Worm (Caenorhabditis elegans) whole organism, L1 larva: ENCODE results near the gene kin-24.

Experiments
- C04F5.9 ChIP-seq: sonication (generic microtip); optimal IDR thresholded peaks from 2 replicates; lab custom pipeline; 2016; ENCODE audit warnings: missing genetic modification characterization, missing compliant biosample characterization
- C16A3.4 ChIP-seq: fragments of 150-350 bp; optimal IDR thresholded peaks from 2 replicates; lab custom pipeline; 2014; ENCODE audit warnings: missing biosample characterization, missing genetic modification characterization
- aha-1 ChIP-seq: fragments of 150-350 bp; optimal IDR thresholded peaks from 2 replicates; lab custom pipeline; 2014; ENCODE audit warnings: missing biosample characterization, missing genetic modification characterization
- alr-1 ChIP-seq: fragments of 200-800 bp; sonication (Bioruptor generic); optimal IDR thresholded peaks from 2 replicates; lab custom pipeline; 2018; ENCODE audit warnings: borderline replicate concordance, mild to moderate bottlenecking, missing genetic modification characterization, missing compliant biosample characterization
- ama-1 ChIP-seq: fragments of 150-350 bp; optimal IDR thresholded peaks from 2 replicates; lab custom pipeline; 2014
- ceh-88 ChIP-seq: fragments of 200-800 bp; sonication (Bioruptor generic); IDR thresholded peaks from 2 replicates; pipeline ENCODE4 v1.3.6; 2022; ENCODE audit warnings: missing genetic modification characterization, missing compliant biosample characterization
- ces-1 ChIP-seq: fragments of 150-350 bp; optimal IDR thresholded peaks from 2 replicates; lab custom pipeline; 2014; ENCODE audit warnings: missing biosample characterization, missing genetic modification reagents, missing genetic modification characterization
- egl-13 ChIP-seq: sonication (generic microtip); optimal IDR thresholded peaks from 2 replicates; lab custom pipeline; 2016; ENCODE audit warnings: missing genotype, missing genetic modification reagents, missing genetic modification characterization, missing compliant biosample characterization
- elt-2 ChIP-seq: sonication (generic microtip); optimal IDR thresholded peaks from 2 replicates; lab custom pipeline; 2016; ENCODE audit warnings: missing genetic modification characterization, mild to moderate bottlenecking, inconsistent platforms, missing compliant biosample characterization, missing genetic modification reagents
- fkh-10 ChIP-seq: sonication (generic microtip); optimal IDR thresholded peaks from 2 replicates; lab custom pipeline; 2017; ENCODE audit warnings: missing biosample characterization, missing genetic modification reagents, missing genetic modification characterization
- fkh-4 ChIP-seq: sonication (generic microtip); optimal IDR thresholded peaks from 2 replicates; lab custom pipeline; 2016; ENCODE audit warnings: missing compliant biosample characterization, missing genetic modification characterization, borderline replicate concordance
- fos-1 ChIP-seq: fragments of 150-350 bp; optimal IDR thresholded peaks from 2 replicates; lab custom pipeline; 2014; ENCODE audit warnings: missing biosample characterization, missing genetic modification characterization
- hlh-17 ChIP-seq: fragments of 200-800 bp; sonication (Bioruptor generic); optimal IDR thresholded peaks from 2 replicates; lab custom pipeline; 2018; ENCODE audit warnings: missing genetic modification characterization, mild to moderate bottlenecking, missing compliant biosample characterization, moderate library complexity, borderline replicate concordance
- isw-1 ChIP-seq: fragments of 200-800 bp; sonication (Bioruptor generic); IDR thresholded peaks from 2 replicates; pipeline ENCODE4 v1.3.6; 2022; ENCODE audit warnings: missing genetic modification characterization, missing compliant biosample characterization
- jun-1 ChIP-seq: fragments of 150-350 bp; optimal IDR thresholded peaks from 2 replicates; lab custom pipeline; 2014; ENCODE audit warnings: missing biosample characterization, missing genetic modification reagents, missing genetic modification characterization
- lin-35 ChIP-seq, 2 experiments: fragments of 150-350 bp; optimal IDR thresholded peaks; 2 replicates each; lab custom pipeline; 2014; ENCODE audit warnings: missing biosample characterization in 2 of 2, missing genetic modification characterization in 2 of 2, missing genetic modification reagents in 2 of 2
- lin-39 ChIP-seq: fragments of 150-350 bp; optimal IDR thresholded peaks from 2 replicates; lab custom pipeline; 2014; ENCODE audit warnings: missing biosample characterization, missing genetic modification reagents, missing genetic modification characterization
- mef-2 ChIP-seq: fragments of 150-350 bp; optimal IDR thresholded peaks from 2 replicates; lab custom pipeline; 2014; ENCODE audit warnings: missing biosample characterization, missing genetic modification characterization
- nhr-11 ChIP-seq: fragments of 150-350 bp; optimal IDR thresholded peaks from 2 replicates; lab custom pipeline; 2014; ENCODE audit warnings: missing biosample characterization, missing genetic modification characterization
- nhr-19 ChIP-seq: fragments of 200-800 bp; sonication (Bioruptor generic); conservative IDR thresholded peaks from 2 replicates; pipeline ENCODE4 v1.3.6; 2022; ENCODE audit warnings: missing genetic modification characterization, missing compliant biosample characterization
- nhr-20 ChIP-seq: sonication (generic microtip); optimal IDR thresholded peaks from 2 replicates; lab custom pipeline; 2016; ENCODE audit warnings: mild to moderate bottlenecking, missing genetic modification characterization, missing compliant biosample characterization
- nhr-28 ChIP-seq: fragments of 150-350 bp; optimal IDR thresholded peaks from 2 replicates; lab custom pipeline; 2014; ENCODE audit warnings: missing biosample characterization, missing genetic modification characterization
- nhr-47 ChIP-seq: sonication (generic microtip); optimal IDR thresholded peaks from 2 replicates; lab custom pipeline; 2016; ENCODE audit warnings: mild to moderate bottlenecking, missing genetic modification characterization, moderate library complexity, missing compliant biosample characterization
- nhr-71 ChIP-seq: sonication (generic microtip); optimal IDR thresholded peaks from 2 replicates; lab custom pipeline; 2016; ENCODE audit warnings: mild to moderate bottlenecking, missing genetic modification characterization, moderate library complexity, missing compliant biosample characterization
- nhr-76 ChIP-seq: sonication (generic microtip); optimal IDR thresholded peaks from 2 replicates; lab custom pipeline; 2017; ENCODE audit warnings: missing biosample characterization, missing genetic modification characterization
- pag-3 ChIP-seq: sonication (generic microtip); optimal IDR thresholded peaks from 2 replicates; lab custom pipeline; 2017; ENCODE audit warnings: missing genetic modification characterization, mild to moderate bottlenecking, missing compliant biosample characterization, antibody characterized with exemption, borderline replicate concordance; ENCODE audit not compliant: insufficient read depth
- skn-1 ChIP-seq: fragments of 150-350 bp; optimal IDR thresholded peaks from 2 replicates; lab custom pipeline; 2014; ENCODE audit warnings: missing biosample characterization, missing genetic modification characterization
- snu-23 ChIP-seq: sonication (generic microtip); optimal IDR thresholded peaks from 2 replicates; lab custom pipeline; 2016; ENCODE audit warnings: missing genetic modification characterization, missing compliant biosample characterization
- swsn-7 ChIP-seq: sonication (generic microtip); optimal IDR thresholded peaks from 2 replicates; lab custom pipeline; 2016; ENCODE audit warnings: missing genetic modification characterization, missing compliant biosample characterization
- tbx-2 ChIP-seq: sonication (generic microtip); optimal IDR thresholded peaks from 2 replicates; lab custom pipeline; 2016; ENCODE audit warnings: missing genetic modification characterization, missing compliant biosample characterization
- tlp-1 ChIP-seq: fragments of 150-350 bp; optimal IDR thresholded peaks from 2 replicates; lab custom pipeline; 2014; ENCODE audit warnings: missing biosample characterization, missing genetic modification characterization
- unc-130 ChIP-seq: fragments of 150-350 bp; optimal IDR thresholded peaks from 2 replicates; lab custom pipeline; 2017; ENCODE audit warnings: missing biosample characterization, missing genetic modification characterization, inconsistent platforms
- unc-62 ChIP-seq: fragments of 150-350 bp; optimal IDR thresholded peaks from 2 replicates; lab custom pipeline; 2014; ENCODE audit warnings: missing biosample characterization, missing genetic modification reagents, missing genetic modification characterization
- unc-98 ChIP-seq: fragments of 200-800 bp; sonication (Bioruptor generic); IDR thresholded peaks from 2 replicates; pipeline ENCODE4 v1.3.6; 2022; ENCODE audit warnings: missing genetic modification characterization, missing compliant biosample characterization
- vab-15 ChIP-seq: sonication (generic microtip); optimal IDR thresholded peaks from 2 replicates; lab custom pipeline; 2017; ENCODE audit warnings: missing genotype, mild to moderate bottlenecking, missing genetic modification characterization, missing compliant biosample characterization
- xbp-1 ChIP-seq: sonication (generic microtip); optimal IDR thresholded peaks from 2 replicates; lab custom pipeline; 2016; ENCODE audit warnings: missing genetic modification characterization, missing compliant biosample characterization
- zip-4 ChIP-seq: fragments of 200-800 bp; sonication (Bioruptor generic); optimal IDR thresholded peaks from 2 replicates; lab custom pipeline; 2018; ENCODE audit warnings: mild to moderate bottlenecking, missing genetic modification characterization, moderate library complexity, missing compliant biosample characterization
- ztf-11 ChIP-seq, 2 experiments: sonication (generic microtip); optimal IDR thresholded peaks; 2 replicates each; lab custom pipeline; 2016 to 2017; ENCODE audit warnings: missing genetic modification characterization in 2 of 2, missing biosample characterization in 1 of 2, missing compliant biosample characterization in 1 of 2
- ztf-4 ChIP-seq: fragments of 150-350 bp; optimal IDR thresholded peaks from 2 replicates; lab custom pipeline; 2014; ENCODE audit warnings: missing biosample characterization, missing genetic modification characterization

The kin-24 gene

DNA sequence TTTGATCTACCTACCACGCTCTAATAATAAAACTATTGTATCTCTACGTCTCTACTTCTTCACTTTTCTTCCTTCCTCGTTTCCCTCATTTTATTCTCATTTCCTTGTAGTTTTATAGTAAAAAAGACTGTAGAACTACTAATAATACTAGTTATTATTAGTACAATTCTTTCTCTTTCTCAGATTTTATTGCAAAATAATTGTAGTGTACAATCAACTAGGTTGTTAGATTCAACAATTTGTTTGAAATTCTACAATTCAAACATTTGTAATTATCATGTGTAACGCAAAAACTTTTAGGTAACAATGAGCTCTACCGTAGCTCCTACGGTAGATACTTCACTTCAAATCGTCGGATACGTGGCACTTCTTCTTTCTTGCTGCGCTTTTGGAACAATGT lies 14.8 kb upstream of the kin-24 start, which contains the start of gene K07F5.12:
Gene K07F5.12, plus strand, starts transcription at position 301 of the 400 bp plus-strand sequence.
- no peak for TF ChIP-seq tbx-2 (tag; lab: Kevin White, UChicago)
- TF ChIP-seq ama-1: no peak
- TF ChIP-seq xbp-1: no peak
- no peak for TF ChIP-seq hlh-17 (GFP tag; lab: Kevin White, UChicago)
- no peak for TF ChIP-seq nhr-20

DNA sequence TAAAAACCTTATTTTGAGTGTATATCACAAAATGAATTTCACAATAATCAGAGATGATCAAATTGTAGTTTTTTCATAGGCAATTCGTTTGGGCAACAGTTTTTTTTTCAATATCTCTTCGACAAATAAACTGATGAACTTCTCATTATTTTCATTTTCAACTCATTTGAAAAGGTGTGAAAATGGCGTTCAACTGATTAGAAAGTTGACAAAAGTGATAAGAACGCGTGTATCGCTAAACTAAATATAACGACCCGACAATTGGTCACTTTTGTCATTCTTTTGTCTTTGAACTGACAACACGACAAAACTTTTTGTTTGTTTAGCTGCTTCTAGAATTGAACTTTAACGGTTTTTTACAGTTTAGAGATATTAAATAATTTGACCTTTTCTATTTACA lies 14.1 kb upstream of the kin-24 start:
- TF ChIP-seq swsn-7 (no peak), elt-2 (tag; lab: Kevin White, UChicago) (peak; percentile 5)

DNA sequence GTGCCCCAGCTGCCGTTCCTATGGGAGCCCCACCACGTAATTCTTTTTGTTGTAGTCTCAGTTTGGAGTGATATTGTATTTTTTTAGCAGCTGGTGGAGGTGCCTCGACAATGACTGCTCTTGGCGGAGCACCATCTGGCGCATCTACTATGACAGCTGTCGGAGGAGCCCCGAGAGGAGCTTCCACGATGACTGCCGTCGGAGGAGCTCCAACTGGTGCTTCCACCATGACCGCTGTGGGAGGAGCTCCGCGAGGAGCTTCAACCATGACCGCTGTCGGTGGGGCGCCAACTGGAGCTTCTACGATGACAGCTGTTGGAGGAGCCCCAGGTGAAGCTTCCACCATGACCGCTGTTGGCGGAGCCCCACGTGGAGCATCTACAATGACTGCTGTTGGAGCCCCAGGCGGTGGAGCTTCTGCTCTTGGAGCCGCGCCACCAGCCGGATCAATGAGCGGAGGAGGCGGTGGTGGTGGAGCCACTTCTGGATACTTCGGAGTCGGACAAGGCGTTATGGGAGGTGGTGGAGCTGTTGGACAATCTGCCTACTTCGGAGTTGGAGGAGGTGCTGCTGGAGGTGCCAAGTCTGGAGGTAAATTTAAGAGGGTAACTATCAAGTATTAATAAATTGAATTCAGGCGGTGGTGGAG lies 12.1 kb upstream of the kin-24 start:
- no peak for TF ChIP-seq lin-35 (GFP tag; optimal IDR thresholded peaks at IDR 0.05; lab: Kevin White, UChicago)
- no peak for TF ChIP-seq mef-2
- no peak for TF ChIP-seq C04F5.9 (tag; lab: Kevin White, UChicago)
- TF ChIP-seq fkh-10: no peak
- TF ChIP-seq pag-3 (tag; lab: Kevin White, UChicago): no peak
- no peak for TF ChIP-seq egl-13 (tag; lab: Kevin White, UChicago)
- no peak for TF ChIP-seq ceh-88 (GFP tag; lab: Robert Waterston, UW)
- TF ChIP-seq tlp-1 (tag; lab: Kevin White, UChicago): no peak
- TF ChIP-seq vab-15 (tag; lab: Kevin White, UChicago): no peak
- TF ChIP-seq nhr-19 (GFP tag; lab: Robert Waterston, UW): no peak
- no peak for TF ChIP-seq nhr-71 (tag; lab: Kevin White, UChicago)
- no peak for TF ChIP-seq ces-1
- TF ChIP-seq hlh-17 (GFP tag; lab: Kevin White, UChicago): no peak
- TF ChIP-seq xbp-1: no peak
- TF ChIP-seq snu-23 (GFP tag; lab: Kevin White, UChicago): no peak
- TF ChIP-seq fos-1 (tag; lab: Kevin White, UChicago): no peak
- no peak for TF ChIP-seq unc-130 (tag; lab: Kevin White, UChicago)
- no peak for TF ChIP-seq nhr-11 (tag; lab: Kevin White, UChicago)
- TF ChIP-seq, all 84 proteins: peak for 0

DNA sequence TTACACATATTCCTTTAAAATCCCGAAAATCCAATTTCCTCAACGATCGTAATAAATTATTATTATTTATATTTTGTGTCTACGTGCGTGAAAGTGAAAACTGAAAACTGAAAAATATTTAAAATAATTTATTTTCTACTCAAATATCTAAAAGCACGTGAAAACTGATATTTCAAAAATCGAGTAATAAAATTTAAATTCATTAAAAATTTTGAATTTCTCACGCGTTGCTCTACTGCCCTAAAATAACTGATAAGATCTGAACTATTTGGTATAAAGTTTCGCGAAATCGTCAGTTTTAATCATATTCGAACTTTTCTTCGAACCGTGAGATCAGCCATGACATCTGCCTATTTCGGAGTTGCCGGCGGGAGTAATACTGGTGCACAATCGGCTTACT lies 11.4 kb upstream of the kin-24 start, which contains the start of gene ssq-1:
Gene ssq-1, plus strand, starts transcription at position 301 of the 400 bp plus-strand sequence.
- TF ChIP-seq tlp-1 (tag; lab: Kevin White, UChicago) (no peak), ztf-11 (tag; optimal IDR thresholded peaks at IDR 0.05; lab: Kevin White, UChicago) (no peak), lin-39 (tag; lab: Kevin White, UChicago) (no peak)

DNA sequence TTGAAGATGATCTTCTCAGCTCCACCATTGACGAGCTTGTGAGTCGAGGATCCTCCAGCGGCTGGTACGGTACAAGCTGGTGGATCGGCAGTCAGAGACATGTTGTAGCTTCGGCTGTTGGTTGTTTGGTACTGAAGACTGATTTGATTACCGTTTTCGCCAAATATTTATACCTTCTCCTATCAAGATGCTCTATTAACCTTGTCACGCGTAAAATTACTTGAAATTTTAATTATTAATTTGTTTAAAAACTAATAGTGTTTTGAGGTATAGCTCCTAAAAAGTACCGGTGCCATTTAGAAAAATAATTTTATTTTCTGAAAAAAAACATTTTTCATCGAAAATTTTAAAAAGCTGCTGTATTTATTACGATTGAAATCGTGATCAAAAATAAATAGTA lies 10.0 kb upstream of the kin-24 start, which contains the start of gene ssp-10:
Gene ssp-10, minus strand, starts transcription at position 101 of the 400 bp plus-strand sequence.
- TF ChIP-seq unc-62 (GFP tag; lab: Kevin White, UChicago) (no peak), mef-2 (no peak)

DNA sequence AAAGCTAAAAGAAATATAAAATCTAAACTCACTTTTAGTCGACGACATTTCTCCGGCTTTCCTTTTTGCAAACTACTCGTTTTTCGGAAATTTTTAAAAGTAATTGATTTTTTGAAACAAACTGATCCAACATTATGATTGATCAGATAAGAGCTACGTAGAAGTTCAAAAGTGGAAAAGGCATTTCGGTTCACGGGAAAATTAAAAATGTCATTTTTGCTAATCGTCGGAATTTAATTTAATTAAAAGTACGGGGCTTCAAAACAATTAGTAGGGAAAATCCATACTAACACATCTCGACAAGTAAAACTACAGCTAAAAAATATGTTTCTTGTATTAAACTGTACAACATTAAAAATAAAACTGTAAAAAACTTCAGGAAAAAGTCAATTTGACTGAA lies 8.7 kb upstream of the kin-24 start, which contains the start of gene K07F5.8:
Gene K07F5.8, minus strand, starts transcription at position 101 of the 400 bp plus-strand sequence.
- TF ChIP-seq jun-1 (tag; lab: Kevin White, UChicago) (no peak), fkh-4 (tag; lab: Kevin White, UChicago) (no peak), ztf-4 (tag; lab: Kevin White, UChicago) (no peak), tbx-2 (tag; lab: Kevin White, UChicago) (no peak), alr-1 (tag; lab: Kevin White, UChicago) (no peak), unc-98 (no peak), zip-4 (GFP tag; lab: Kevin White, UChicago) (no peak), fkh-10 (no peak), skn-1 (no peak), egl-13 (tag; lab: Kevin White, UChicago) (no peak), C16A3.4 (no peak), nhr-71 (tag; lab: Kevin White, UChicago) (no peak), mef-2 (no peak), nhr-47 (tag; lab: Kevin White, UChicago) (no peak), isw-1 (no peak), unc-130 (tag; lab: Kevin White, UChicago) (no peak), nhr-76 (no peak), unc-62 (GFP tag; lab: Kevin White, UChicago) (no peak), nhr-28 (no peak), aha-1 (tag; lab: Kevin White, UChicago) (no peak)
